Worm (Caenorhabditis elegans): ENCODE measurements around the gene F35C5.12.

Gene F35C5.12

DNA sequence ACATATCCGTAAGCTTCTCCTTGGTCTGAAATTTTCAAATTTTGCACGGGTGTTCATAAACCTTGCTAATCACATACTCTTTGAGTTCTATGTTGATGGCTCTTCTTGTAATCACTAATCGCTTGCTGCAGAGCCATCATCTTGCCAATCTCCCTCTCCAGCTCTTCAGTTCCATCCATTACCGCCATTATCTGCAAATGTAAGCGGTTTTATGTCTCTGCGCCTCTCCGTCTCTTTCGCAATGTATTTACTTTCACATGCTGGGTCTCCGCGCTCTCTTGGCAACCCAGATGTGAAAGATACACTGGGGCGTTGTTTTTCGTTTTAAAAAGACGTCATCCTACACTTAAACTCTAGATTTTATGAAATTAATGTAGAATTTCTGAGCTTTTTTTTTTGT lies 38.9 kb upstream of the F35C5.12 start:
- no peak for TF ChIP-seq ztf-7 (tag; optimal IDR thresholded peaks at IDR 0.05)
- TF ChIP-seq rbr-2 (tag; optimal IDR thresholded peaks at IDR 0.05), result peak; percentile 25
- TF ChIP-seq saeg-2 (GFP tag; IDR thresholded peaks at IDR 0.05), result no peak
- peak in 1 of 2 experiments; percentile 61 for TF ChIP-seq daf-16 (GFP tag; optimal IDR thresholded peaks at IDR 0.05)
- TF ChIP-seq daf-16 (tag; optimal IDR thresholded peaks at IDR 0.05), result peak; percentile 92
- no peak for TF ChIP-seq lin-1 (GFP tag; IDR thresholded peaks at IDR 0.05)
- TF ChIP-seq mdl-1 (tag; optimal IDR thresholded peaks at IDR 0.05), result peak in 1 of 2 experiments; percentile 29
- peak; percentile 29; the same call in 1 of the 2 replicates for TF ChIP-seq lin-38 (GFP tag; IDR thresholded peaks at IDR 0.05)
- no peak for TF ChIP-seq pha-4 (GFP tag; IDR thresholded peaks at IDR 0.05)
- TF ChIP-seq pha-4 (tag; optimal IDR thresholded peaks at IDR 0.05), result no peak
- no peak for TF ChIP-seq dpl-1 (GFP tag; optimal IDR thresholded peaks at IDR 0.05)
- no peak for TF ChIP-seq nhr-77 (tag; optimal IDR thresholded peaks at IDR 0.05)
- TF ChIP-seq nhr-48 (tag; optimal IDR thresholded peaks at IDR 0.05), result no peak
- TF ChIP-seq nhr-102 (tag; optimal IDR thresholded peaks at IDR 0.05), result no peak
- peak; percentile 14 for TF ChIP-seq nhr-28 (tag; optimal IDR thresholded peaks at IDR 0.05)
- no peak for TF ChIP-seq mxl-2 (GFP tag; conservative IDR thresholded peaks at IDR 0.05)
- peak; percentile 49 for TF ChIP-seq hlh-11 (tag; optimal IDR thresholded peaks at IDR 0.05)
- peak; percentile 31 for TF ChIP-seq hlh-30 (tag; optimal IDR thresholded peaks at IDR 0.05; ENCODE audit: insufficient read depth)
- no peak for TF ChIP-seq nhr-25 (tag; optimal IDR thresholded peaks at IDR 0.05; ENCODE audit: borderline replicate concordance, insufficient read depth)
- TF ChIP-seq mes-2 (tag; optimal IDR thresholded peaks at IDR 0.05; ENCODE audit: poor library complexity, severe bottlenecking), result peak; percentile 37
- no peak for TF ChIP-seq zfp-2 (tag; optimal IDR thresholded peaks at IDR 0.05)
- TF ChIP-seq mep-1 (tag; optimal IDR thresholded peaks at IDR 0.05), result peak; percentile 10
- no peak for TF ChIP-seq sdz-12 (GFP tag; optimal IDR thresholded peaks at IDR 0.05)
- no peak for TF ChIP-seq hif-1 (tag; optimal IDR thresholded peaks at IDR 0.05)
- TF ChIP-seq ceh-20 (GFP tag; IDR thresholded peaks at IDR 0.05), result no peak
- no peak for TF ChIP-seq T20F7.1 (GFP tag; optimal IDR thresholded peaks at IDR 0.05)
- TF ChIP-seq nhr-11 (tag; optimal IDR thresholded peaks at IDR 0.05), result peak; percentile 39
- no peak for TF ChIP-seq nhr-10 (tag; optimal IDR thresholded peaks at IDR 0.05)
- 0 out of 2 replicates have a peak, but pooled peaks have one; percentile 64 for TF ChIP-seq daf-19 (GFP tag; conservative IDR thresholded peaks at IDR 0.05)
- peak in 1 of 2 experiments; percentile 42 for TF ChIP-seq lsy-2 (tag; optimal IDR thresholded peaks at IDR 0.05)
- peak; percentile 49; the same call in 1 of the 2 replicates for TF ChIP-seq hmg-1.1 (GFP tag; IDR thresholded peaks at IDR 0.05)
- TF ChIP-seq ctbp-1 (GFP tag; IDR thresholded peaks at IDR 0.05), result no peak
- TF ChIP-seq jun-1 (tag; optimal IDR thresholded peaks at IDR 0.05), result no peak
- no peak for TF ChIP-seq ceh-44 (GFP tag; IDR thresholded peaks at IDR 0.05)
- no peak for TF ChIP-seq pqm-1 (tag; optimal IDR thresholded peaks at IDR 0.05)
- TF ChIP-seq dve-1 (tag; optimal IDR thresholded peaks at IDR 0.05; ENCODE audit: insufficient read depth), result peak; percentile 58

DNA sequence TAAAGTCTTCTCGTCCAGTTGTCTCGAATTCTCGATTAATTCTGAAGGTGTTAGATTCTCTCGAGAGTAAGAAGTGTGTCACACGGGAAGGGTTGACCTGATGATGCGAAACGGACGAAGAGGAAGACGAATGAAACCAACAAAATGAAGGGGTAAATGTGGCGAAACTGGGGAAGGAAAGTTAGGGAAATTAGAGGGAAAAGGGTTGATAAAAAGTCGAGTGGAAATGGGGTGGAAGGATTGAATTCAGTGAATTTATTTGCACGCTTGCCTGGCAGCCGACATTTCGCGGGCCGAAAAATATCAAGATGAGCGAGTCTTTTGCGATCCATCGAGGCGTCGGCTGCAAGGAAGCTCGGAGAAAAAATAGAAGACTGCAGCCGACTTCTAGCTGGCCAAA lies 33.8 kb upstream of the F35C5.12 start, which contains the start of gene F58G1.7:
Gene F58G1.7 (minus strand): TSS at position 101 of the 400 bp plus-strand sequence.
- no peak for TF ChIP-seq ces-1 (GFP tag; optimal IDR thresholded peaks at IDR 0.05)
- no peak for TF ChIP-seq zfp-3 (GFP tag; conservative IDR thresholded peaks at IDR 0.05)
- no peak for TF ChIP-seq sdz-12 (GFP tag; optimal IDR thresholded peaks at IDR 0.05)
- TF ChIP-seq spr-3 (GFP tag; optimal IDR thresholded peaks at IDR 0.05), result no peak
- no peak for TF ChIP-seq lin-15B (tag; optimal IDR thresholded peaks at IDR 0.05)
- no peak for TF ChIP-seq attf-4 (tag; optimal IDR thresholded peaks at IDR 0.05)
- no peak for TF ChIP-seq daf-8 (GFP tag; IDR thresholded peaks at IDR 0.05)
- TF ChIP-seq hlh-30 (tag; optimal IDR thresholded peaks at IDR 0.05; ENCODE audit: insufficient read depth), result no peak
- TF ChIP-seq mxl-3 (GFP tag; optimal IDR thresholded peaks at IDR 0.05), result no peak
- TF ChIP-seq lir-3 (tag; optimal IDR thresholded peaks at IDR 0.05), result no peak
- TF ChIP-seq nhr-76 (tag; optimal IDR thresholded peaks at IDR 0.05), result no peak
- TF ChIP-seq Y48G9A.11 (GFP tag; IDR thresholded peaks at IDR 0.05), result no peak
- no peak for TF ChIP-seq nhr-41 (GFP tag; IDR thresholded peaks at IDR 0.05)
- no peak for TF ChIP-seq lin-39 (tag; optimal IDR thresholded peaks at IDR 0.05)
- TF ChIP-seq egl-43 (GFP tag; IDR thresholded peaks at IDR 0.05), result no peak
- TF ChIP-seq spr-1 (tag; optimal IDR thresholded peaks at IDR 0.05), result no peak
- no peak for TF ChIP-seq dmd-9 (GFP tag; IDR thresholded peaks at IDR 0.05)
- no peak for TF ChIP-seq set-16 (GFP tag; IDR thresholded peaks at IDR 0.05)
